Fruit fly (Drosophila melanogaster) whole organism, pupa: ENCODE measurements around the gene dpr16.

Experiments
- CG10348 ChIP-seq: fragments of 200-800 bp; sonication (Bioruptor generic); IDR thresholded peaks from 2 replicates; pipeline ENCODE4 v1.3.6; 2022; ENCODE audit warnings: missing biosample characterization, missing genetic modification characterization
- CG12605 ChIP-seq: fragments of 200-800 bp; sonication (Bioruptor generic); IDR thresholded peaks from 2 replicates; pipeline ENCODE4 v1.3.6; 2022; ENCODE audit warnings: missing biosample characterization, missing genetic modification characterization
- CG13204 ChIP-seq: fragments of 200-800 bp; sonication (Bioruptor generic); optimal IDR thresholded peaks from 2 replicates; lab custom pipeline; 2018; ENCODE audit warnings: missing biosample characterization, mild to moderate bottlenecking, missing genetic modification characterization, moderate library complexity
- CG14655 ChIP-seq: fragments of 200-800 bp; sonication (Bioruptor generic); optimal IDR thresholded peaks from 3 replicates; lab custom pipeline; 2017; ENCODE audit warnings: mild to moderate bottlenecking, missing biosample characterization, missing genetic modification reagents, missing genetic modification characterization
- CG15710 ChIP-seq: fragments of 200-800 bp; sonication (Bioruptor generic); optimal IDR thresholded peaks from 2 replicates; lab custom pipeline; 2018; ENCODE audit warnings: missing biosample characterization, mild to moderate bottlenecking, missing genetic modification characterization, moderate library complexity
- CG17806 ChIP-seq: fragments of 200-800 bp; sonication (Bioruptor generic); optimal IDR thresholded peaks from 2 replicates; lab custom pipeline; 2018; ENCODE audit warnings: missing biosample characterization, mild to moderate bottlenecking, missing genetic modification characterization, moderate library complexity
- CG32121 ChIP-seq: fragments of 200-800 bp; sonication (Bioruptor generic); IDR thresholded peaks from 2 replicates; pipeline ENCODE4 v1.3.6; 2022; ENCODE audit warnings: missing biosample characterization, missing genetic modification characterization
- CG34367 ChIP-seq: fragments of 200-800 bp; sonication (Bioruptor generic); optimal IDR thresholded peaks from 2 replicates; lab custom pipeline; 2018; ENCODE audit warnings: missing biosample characterization, mild to moderate bottlenecking, missing genetic modification characterization
- CG4496 ChIP-seq: fragments of 200-800 bp; sonication (Bioruptor generic); IDR thresholded peaks from 3 replicates; pipeline ENCODE4 v1.3.6; 2022; ENCODE audit warnings: missing biosample characterization, missing genetic modification characterization
- CG8159 ChIP-seq: fragments of 200-800 bp; sonication (Bioruptor generic); optimal IDR thresholded peaks from 3 replicates; lab custom pipeline; 2018; ENCODE audit warnings: missing biosample characterization, mild to moderate bottlenecking, missing genetic modification characterization, moderate library complexity
- CG8301 ChIP-seq: fragments of 200-800 bp; sonication (Bioruptor generic); optimal IDR thresholded peaks from 2 replicates; lab custom pipeline; 2018; ENCODE audit warnings: missing biosample characterization, mild to moderate bottlenecking, missing genetic modification characterization
- CG9948 ChIP-seq: fragments of 200-800 bp; sonication (Bioruptor generic); optimal IDR thresholded peaks from 2 replicates; lab custom pipeline; 2018; ENCODE audit warnings: missing biosample characterization, mild to moderate bottlenecking, missing genetic modification characterization, moderate library complexity
- D1 ChIP-seq: fragments of 200-800 bp; sonication (Bioruptor generic); optimal IDR thresholded peaks from 2 replicates; lab custom pipeline; 2018; ENCODE audit warnings: missing biosample characterization, mild to moderate bottlenecking, missing genetic modification characterization, moderate library complexity
- EcR ChIP-seq: fragments of 200-800 bp; sonication (Bioruptor generic); optimal IDR thresholded peaks from 3 replicates; lab custom pipeline; 2019; ENCODE audit warnings: missing biosample characterization, missing genetic modification characterization, mild to moderate bottlenecking, moderate library complexity, missing genetic modification reagents
- Ets98B ChIP-seq: fragments of 200-800 bp; sonication (Bioruptor generic); IDR thresholded peaks from 2 replicates; pipeline ENCODE4 v1.3.6; 2022; ENCODE audit warnings: missing biosample characterization, missing genetic modification characterization
- Pif1A ChIP-seq: fragments of 200-800 bp; sonication (Bioruptor generic); optimal IDR thresholded peaks from 3 replicates; lab custom pipeline; 2016; ENCODE audit warnings: missing biosample characterization, missing genetic modification characterization
- Pif1B ChIP-seq: fragments of 200-800 bp; sonication (Bioruptor generic); optimal IDR thresholded peaks from 3 replicates; lab custom pipeline; 2016; ENCODE audit warnings: missing biosample characterization, missing genetic modification characterization
- Snoo ChIP-seq: fragments of 200-800 bp; sonication (Bioruptor generic); optimal IDR thresholded peaks from 3 replicates; lab custom pipeline; 2017; ENCODE audit warnings: missing biosample characterization, mild to moderate bottlenecking, missing genetic modification characterization, inconsistent platforms
- fd96Ca ChIP-seq: fragments of 200-800 bp; sonication (Bioruptor generic); IDR thresholded peaks from 3 replicates; pipeline ENCODE4 v1.3.6; 2022; ENCODE audit warnings: missing biosample characterization, missing genetic modification characterization
- gl ChIP-seq: fragments of 200-800 bp; sonication (Bioruptor generic); optimal IDR thresholded peaks from 2 replicates; lab custom pipeline; 2018; ENCODE audit warnings: missing biosample characterization, mild to moderate bottlenecking, missing genetic modification characterization
- rn ChIP-seq: fragments of 200-800 bp; sonication (Bioruptor generic); IDR thresholded peaks from 2 replicates; pipeline ENCODE4 v1.3.6; 2022; ENCODE audit warnings: missing biosample characterization, missing genetic modification characterization

Gene dpr16

dm6 chr3R:5150523-5150922, at the start of gene dpr16:
TSS of gene dpr16 (plus strand) at chr3R:5150908.
- no peak for TF ChIP-seq rn (GFP tag; lab: Robert Waterston, UW)
- TF ChIP-seq CG8301 (tag; lab: Kevin White, UChicago), result no peak
- TF ChIP-seq D1 (tag; lab: Kevin White, UChicago), result peak; percentile 95

- TF ChIP-seq Snoo (tag; lab: Kevin White, UChicago) (no peak), CG32121 (GFP tag; lab: Robert Waterston, UW) (no peak), CG34367 (no peak), EcR (GFP tag; lab: Kevin White, UChicago) (no peak), D1 (tag; lab: Kevin White, UChicago) (no peak), CG10348 (GFP tag; lab: Robert Waterston, UW) (no peak), gl (tag; lab: Kevin White, UChicago) (no peak), Pif1B (GFP tag; lab: Kevin White, UChicago) (no peak), CG15710 (no peak), CG12605 (GFP tag; lab: Robert Waterston, UW) (no peak), Ets98B (no peak), rn (GFP tag; lab: Robert Waterston, UW) (no peak)
- TF ChIP-seq, all 21 proteins: peak for 0
Measured at dm6 chr3R:5102407-5102806, 48.3 kb upstream of the dpr16 start.

- TF ChIP-seq gl (tag; lab: Kevin White, UChicago) (no peak), CG12605 (GFP tag; lab: Robert Waterston, UW) (no peak), fd96Ca (GFP tag; lab: Robert Waterston, UW) (no peak), CG4496 (GFP tag; lab: Robert Waterston, UW) (no peak), CG8301 (tag; lab: Kevin White, UChicago) (no peak), CG9948 (tag; lab: Kevin White, UChicago) (peak; percentile 2), CG8159 (tag; lab: Kevin White, UChicago) (peak; percentile 46), EcR (GFP tag; lab: Kevin White, UChicago) (no peak), CG10348 (GFP tag; lab: Robert Waterston, UW) (no peak), Ets98B (no peak), CG13204 (GFP tag; lab: Kevin White, UChicago) (no peak), CG14655 (peak; percentile 15), CG32121 (GFP tag; lab: Robert Waterston, UW) (no peak), CG17806 (tag; lab: Kevin White, UChicago) (no peak), Pif1B (GFP tag; lab: Kevin White, UChicago) (peak; percentile 7), CG15710 (peak; percentile 29), Snoo (tag; lab: Kevin White, UChicago) (peak; percentile 3), D1 (tag; lab: Kevin White, UChicago) (no peak), rn (GFP tag; lab: Robert Waterston, UW) (no peak), Pif1A (GFP tag; lab: Kevin White, UChicago) (peak; percentile 51), CG34367 (no peak)
- TF ChIP-seq, all 21 proteins: peak for 7
Measured at dm6 chr3R:5103362-5104003, 47.2 kb upstream of the dpr16 start.

dm6 chr3R:5104212-5104611, 46.5 kb upstream of the dpr16 start:
- TF ChIP-seq Pif1B (GFP tag; lab: Kevin White, UChicago) (no peak), fd96Ca (GFP tag; lab: Robert Waterston, UW) (no peak), gl (tag; lab: Kevin White, UChicago) (no peak), CG8301 (tag; lab: Kevin White, UChicago) (no peak), CG15710 (no peak), CG13204 (GFP tag; lab: Kevin White, UChicago) (no peak), CG10348 (GFP tag; lab: Robert Waterston, UW) (no peak), CG34367 (no peak)
- TF ChIP-seq, all 21 proteins: peak for 0

dm6 chr3R:5105439-5105838, 45.3 kb upstream of the dpr16 start:
- no peak for TF ChIP-seq CG4496 (GFP tag; lab: Robert Waterston, UW)
- TF ChIP-seq CG15710, result no peak
- no peak for TF ChIP-seq gl (tag; lab: Kevin White, UChicago)
- no peak for TF ChIP-seq CG17806 (tag; lab: Kevin White, UChicago)
- TF ChIP-seq CG8301 (tag; lab: Kevin White, UChicago), result no peak
- TF ChIP-seq CG8159 (tag; lab: Kevin White, UChicago), result no peak
- no peak for TF ChIP-seq Ets98B
- no peak for TF ChIP-seq Pif1B (GFP tag; lab: Kevin White, UChicago)
- no peak for TF ChIP-seq CG12605 (GFP tag; lab: Robert Waterston, UW)
- no peak for TF ChIP-seq Snoo (tag; lab: Kevin White, UChicago)
- no peak for TF ChIP-seq rn (GFP tag; lab: Robert Waterston, UW)
- no peak for TF ChIP-seq EcR (GFP tag; lab: Kevin White, UChicago)
- no peak for TF ChIP-seq CG34367
- no peak for TF ChIP-seq CG9948 (tag; lab: Kevin White, UChicago)

dm6 chr3R:5106917-5107316, 43.8 kb upstream of the dpr16 start:
- TF ChIP-seq CG17806 (tag; lab: Kevin White, UChicago) (no peak), Pif1A (GFP tag; lab: Kevin White, UChicago) (no peak), EcR (GFP tag; lab: Kevin White, UChicago) (no peak), rn (GFP tag; lab: Robert Waterston, UW) (no peak), CG14655 (no peak), Ets98B (no peak)
- TF ChIP-seq, all 21 proteins: peak for 0
